Worm (Caenorhabditis elegans): ENCODE data around the gene C16C8.7.

DNA sequence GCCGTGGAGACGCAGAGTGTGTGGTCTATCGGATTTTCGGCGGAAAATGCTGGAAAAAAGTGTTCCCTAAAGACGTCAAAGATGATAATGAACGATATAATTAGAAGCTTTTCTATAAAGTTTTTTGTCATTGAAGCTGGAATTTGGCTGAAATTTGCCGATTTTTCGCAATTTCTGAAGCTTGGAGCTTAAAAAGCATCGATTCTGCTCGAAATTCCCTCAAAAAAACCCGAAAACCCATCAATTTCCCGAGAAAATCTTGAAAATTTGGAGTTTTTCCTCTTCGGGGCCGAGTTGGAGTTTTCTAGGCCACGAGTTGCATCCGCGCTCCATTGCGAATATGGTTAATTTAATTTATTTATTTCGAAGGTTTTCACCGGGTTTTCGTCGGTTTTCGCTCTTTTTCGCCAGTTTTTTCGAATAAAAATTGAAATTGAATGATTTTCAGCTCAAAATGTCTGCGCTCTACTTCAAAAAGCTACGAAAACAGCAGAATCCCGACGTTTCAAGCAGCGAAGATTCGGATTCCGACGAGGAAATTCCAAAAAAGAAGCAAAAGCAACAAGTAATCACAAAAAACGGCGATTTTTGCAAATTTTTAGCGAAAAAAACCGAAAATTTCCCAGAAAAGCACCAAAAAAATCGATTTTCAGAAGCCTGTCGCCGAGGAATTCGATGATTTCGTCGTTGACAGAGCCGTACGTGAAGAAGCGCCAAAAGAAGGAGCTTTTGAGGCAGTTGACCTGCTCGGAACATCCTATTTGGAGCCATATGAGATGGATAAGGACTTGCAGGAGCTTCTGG is 42.8 kb upstream of the C16C8.7 start, which contains the start of the genes col-71 and Y49F6B.2:
- TF ChIP-seq elt-3 (tag; optimal IDR thresholded peaks at IDR 0.05) = no peak
- no peak for TF ChIP-seq jun-1 (tag; optimal IDR thresholded peaks at IDR 0.05)
- TF ChIP-seq lin-39 (tag; optimal IDR thresholded peaks at IDR 0.05) = peak; percentile 68
- no peak for TF ChIP-seq nhr-28 (tag; optimal IDR thresholded peaks at IDR 0.05)
- TF ChIP-seq unc-62 (GFP tag; optimal IDR thresholded peaks at IDR 0.05) = no peak
- TF ChIP-seq nhr-43 (tag; optimal IDR thresholded peaks at IDR 0.05; ENCODE audit: poor library complexity, severe bottlenecking) = no peak

Data from whole organism, L3 larva.